Fruit fly (Drosophila melanogaster) whole organism, embryonic: ENCODE data around the gene CG12321.

Source experiments
- Ada2b ChIP-seq: fragments of 200-800 bp; sonication (Bioruptor generic); IDR thresholded peaks from 2 replicates; pipeline ENCODE4 v1.3.6; 2022; ENCODE audit warnings: missing biosample characterization, missing genetic modification characterization
- B-H1 ChIP-seq: fragments of 200-800 bp; sonication (Bioruptor generic); IDR thresholded peaks from 3 replicates; pipeline ENCODE4 v1.3.6; 2022; ENCODE audit warnings: missing biosample characterization, missing genetic modification characterization
- Bteb2 ChIP-seq: fragments of 200-800 bp; sonication (Bioruptor generic); optimal IDR thresholded peaks from 2 replicates; lab custom pipeline; 2016; ENCODE audit warnings: missing biosample characterization, missing genetic modification characterization
- CG12071 ChIP-seq: fragments of 200-800 bp; sonication (Bioruptor generic); optimal IDR thresholded peaks from 3 replicates; lab custom pipeline; 2018; ENCODE audit warnings: missing biosample characterization, mild to moderate bottlenecking, missing genetic modification characterization
- CG12769 ChIP-seq: fragments of 200-800 bp; sonication (Bioruptor generic); optimal IDR thresholded peaks from 2 replicates; lab custom pipeline; 2019; ENCODE audit warnings: missing biosample characterization, mild to moderate bottlenecking, missing genetic modification characterization, moderate library complexity
- CG1529 ChIP-seq: fragments of 200-800 bp; sonication (Bioruptor generic); optimal IDR thresholded peaks from 3 replicates; lab custom pipeline; 2018; ENCODE audit warnings: missing biosample characterization, missing genetic modification characterization
- CG15479 ChIP-seq: fragments of 200-800 bp; sonication (Bioruptor generic); optimal IDR thresholded peaks from 3 replicates; lab custom pipeline; 2019; ENCODE audit warnings: missing biosample characterization, mild to moderate bottlenecking, missing genetic modification characterization, moderate library complexity
- CG1603 ChIP-seq: fragments of 200-800 bp; sonication (Bioruptor generic); optimal IDR thresholded peaks from 2 replicates; lab custom pipeline; 2019; ENCODE audit warnings: missing biosample characterization, mild to moderate bottlenecking, missing genetic modification characterization, moderate library complexity
- CG16815 ChIP-seq: fragments of 200-800 bp; sonication (Bioruptor generic); optimal IDR thresholded peaks from 3 replicates; lab custom pipeline; 2017; ENCODE audit warnings: missing biosample characterization, mild to moderate bottlenecking, missing genetic modification characterization
- CG2712 ChIP-seq: fragments of 200-800 bp; optimal IDR thresholded peaks from 3 replicates; lab custom pipeline; 2019; ENCODE audit warnings: missing biosample characterization, mild to moderate bottlenecking, missing genetic modification characterization, moderate library complexity
- CG30403 ChIP-seq: fragments of 200-800 bp; sonication (Bioruptor generic); optimal IDR thresholded peaks from 3 replicates; lab custom pipeline; 2016; ENCODE audit warnings: missing biosample characterization, missing genetic modification characterization
- CG32532 ChIP-seq: fragments of 200-800 bp; sonication (Bioruptor generic); IDR thresholded peaks from 2 replicates; pipeline ENCODE4 v1.3.6; 2022; ENCODE audit warnings: missing biosample characterization, missing genetic modification characterization
- CG33557 ChIP-seq: fragments of 200-800 bp; sonication (Bioruptor generic); optimal IDR thresholded peaks from 2 replicates; lab custom pipeline; 2019; ENCODE audit warnings: missing biosample characterization, mild to moderate bottlenecking, missing genetic modification characterization, moderate library complexity
- CG42726 ChIP-seq: fragments of 200-800 bp; sonication (Bioruptor generic); IDR thresholded peaks from 2 replicates; pipeline ENCODE4 v1.3.6; 2022; ENCODE audit warnings: missing biosample characterization, missing genetic modification characterization; ENCODE audit not compliant: partially characterized antibody
- CG4730 ChIP-seq: fragments of 200-800 bp; sonication (Bioruptor generic); IDR thresholded peaks from 2 replicates; pipeline ENCODE4 v1.3.6; 2022; ENCODE audit warnings: missing biosample characterization, missing genetic modification characterization
- CG6254 ChIP-seq: fragments of 200-800 bp; sonication (Bioruptor generic); optimal IDR thresholded peaks from 3 replicates; lab custom pipeline; 2017; ENCODE audit warnings: mild to moderate bottlenecking, missing biosample characterization, missing genetic modification reagents, missing genetic modification characterization
- Camta ChIP-seq: fragments of 200-800 bp; sonication (Bioruptor generic); optimal IDR thresholded peaks from 2 replicates; lab custom pipeline; 2016; ENCODE audit warnings: missing biosample characterization, missing genetic modification characterization
- Dfd ChIP-seq, 2 experiments: fragments of >200 bp; optimal IDR thresholded peaks; 2 replicates each; lab custom pipeline; 2017; ENCODE audit warnings: missing biosample characterization in 2 of 2, missing genetic modification characterization in 2 of 2
- Dref ChIP-seq: fragments of 200-800 bp; sonication (Bioruptor generic); IDR thresholded peaks from 2 replicates; pipeline ENCODE4 v1.3.6; 2022; ENCODE audit warnings: missing biosample characterization, missing genetic modification characterization
- Drgx ChIP-seq: fragments of 200-800 bp; sonication (Bioruptor generic); IDR thresholded peaks from 2 replicates; pipeline ENCODE4 v1.3.6; 2022; ENCODE audit warnings: missing biosample characterization, missing genetic modification characterization
- Gug ChIP-seq: fragments of 200-800 bp; sonication (Bioruptor generic); IDR thresholded peaks from 4 replicates; pipeline ENCODE4 v1.3.6; 2022; ENCODE audit warnings: missing biosample characterization, missing genetic modification characterization
- H2.0 ChIP-seq: fragments of 200-800 bp; sonication (Bioruptor generic); IDR thresholded peaks from 2 replicates; pipeline ENCODE4 v1.3.6; 2022; ENCODE audit warnings: missing biosample characterization, missing genetic modification characterization
- HLH4C ChIP-seq: fragments of 200-800 bp; sonication (Bioruptor generic); IDR thresholded peaks from 3 replicates; pipeline ENCODE4 v1.3.6; 2022; ENCODE audit warnings: missing biosample characterization, missing genetic modification characterization; ENCODE audit not compliant: partially characterized antibody
- Hand ChIP-seq: fragments of 200-800 bp; sonication (Bioruptor generic); optimal IDR thresholded peaks from 2 replicates; lab custom pipeline; 2017; ENCODE audit warnings: mild to moderate bottlenecking, missing biosample characterization, missing genetic modification reagents, missing genetic modification characterization
- Kr ChIP-seq: fragments of 200-800 bp; sonication (Bioruptor generic); optimal IDR thresholded peaks from 2 replicates; lab custom pipeline; 2017; ENCODE audit warnings: missing biosample characterization, mild to moderate bottlenecking, missing genetic modification characterization
- Meics ChIP-seq: fragments of 200-800 bp; sonication (Bioruptor generic); optimal IDR thresholded peaks from 2 replicates; lab custom pipeline; 2017; ENCODE audit warnings: missing biosample characterization, mild to moderate bottlenecking, missing genetic modification characterization
- NC2α ChIP-seq: fragments of 200-800 bp; sonication (Bioruptor generic); optimal IDR thresholded peaks from 2 replicates; lab custom pipeline; 2016; ENCODE audit warnings: missing biosample characterization, missing genetic modification characterization
- NfI ChIP-seq: fragments of 200-800 bp; sonication (Bioruptor generic); optimal IDR thresholded peaks from 3 replicates; lab custom pipeline; 2018; ENCODE audit warnings: missing biosample characterization, mild to moderate bottlenecking, missing genetic modification characterization, moderate library complexity
- Optix ChIP-seq: fragments of 200-800 bp; sonication (Bioruptor generic); IDR thresholded peaks from 3 replicates; pipeline ENCODE4 v1.3.6; 2022; ENCODE audit warnings: missing biosample characterization, missing genetic modification characterization
- Six4 ChIP-seq: fragments of 200-800 bp; sonication (Bioruptor generic); optimal IDR thresholded peaks from 2 replicates; lab custom pipeline; 2016; ENCODE audit warnings: missing biosample characterization, missing genetic modification characterization
- Sox102F ChIP-seq: fragments of 200-800 bp; sonication (Bioruptor generic); optimal IDR thresholded peaks from 2 replicates; lab custom pipeline; 2018; ENCODE audit warnings: missing biosample characterization, mild to moderate bottlenecking, missing genetic modification characterization, moderate library complexity
- Trl ChIP-seq, 3 experiments: fragments of >200 bp in 2 of 3; fragments of 200-800 bp in 1 of 3; sonication (Bioruptor generic) in 1 of 3; optimal IDR thresholded peaks; 2 replicates in 1 of 3; 3 replicates in 2 of 3; lab custom pipeline; 2016 to 2017; ENCODE audit warnings: missing biosample characterization in 1 of 3, missing genetic modification characterization in 1 of 3
- ato ChIP-seq: fragments of 200-800 bp; sonication (Bioruptor generic); IDR thresholded peaks from 2 replicates; pipeline ENCODE4 v1.3.6; 2022; ENCODE audit warnings: missing biosample characterization, missing genetic modification characterization; ENCODE audit not compliant: partially characterized antibody
- cad ChIP-seq: fragments of >200 bp; optimal IDR thresholded peaks from 2 replicates; lab custom pipeline; 2017; ENCODE audit warnings: missing biosample characterization, missing genetic modification characterization
- crol ChIP-seq: fragments of 200-800 bp; sonication (Bioruptor generic); IDR thresholded peaks from 2 replicates; pipeline ENCODE4 v1.3.6; 2022; ENCODE audit warnings: missing biosample characterization, missing genetic modification characterization
- hb ChIP-seq: fragments of 200-800 bp; sonication (Bioruptor generic); IDR thresholded peaks from 3 replicates; pipeline ENCODE4 v1.3.6; 2022; ENCODE audit warnings: missing biosample characterization, missing genetic modification characterization; ENCODE audit not compliant: partially characterized antibody
- hbn ChIP-seq: fragments of 200-800 bp; sonication (Bioruptor generic); IDR thresholded peaks from 2 replicates; pipeline ENCODE4 v1.3.6; 2022; ENCODE audit warnings: missing biosample characterization, missing genetic modification characterization; ENCODE audit not compliant: partially characterized antibody
- ind ChIP-seq: fragments of 200-800 bp; sonication (Bioruptor generic); optimal IDR thresholded peaks from 3 replicates; lab custom pipeline; 2016; ENCODE audit warnings: missing biosample characterization, missing genetic modification characterization
- ken ChIP-seq: fragments of 200-800 bp; sonication (Bioruptor generic); IDR thresholded peaks from 3 replicates; pipeline ENCODE4 v1.3.6; 2022; ENCODE audit warnings: missing biosample characterization, missing genetic modification characterization
- knrl ChIP-seq: fragments of 200-800 bp; sonication (Bioruptor generic); IDR thresholded peaks from 3 replicates; pipeline ENCODE4 v1.3.6; 2022; ENCODE audit warnings: missing biosample characterization, missing genetic modification characterization; ENCODE audit not compliant: partially characterized antibody
- lilli ChIP-seq: fragments of 200-800 bp; sonication (Bioruptor generic); optimal IDR thresholded peaks from 3 replicates; lab custom pipeline; 2016; ENCODE audit warnings: missing biosample characterization, missing genetic modification characterization
- lov ChIP-seq, 2 experiments: fragments of 200-800 bp in 1 of 2; fragments of >200 bp in 1 of 2; sonication (Bioruptor generic) in 1 of 2; IDR thresholded peaks in 1 of 2; optimal IDR thresholded peaks in 1 of 2; 2 replicates in 1 of 2; 3 replicates in 1 of 2; pipeline versions ENCODE4 v1.3.6 to Lab custom; 2017 to 2022; ENCODE audit warnings: missing biosample characterization in 1 of 2, missing genetic modification characterization in 1 of 2
- psq ChIP-seq: fragments of 200-800 bp; sonication (Bioruptor generic); optimal IDR thresholded peaks from 2 replicates; lab custom pipeline; 2017; ENCODE audit warnings: missing biosample characterization, missing genetic modification characterization
- sc ChIP-seq, 3 experiments: fragments of >200 bp in 2 of 3; fragments of 200-800 bp in 1 of 3; sonication (Bioruptor generic) in 1 of 3; optimal IDR thresholded peaks; 2 replicates in 2 of 3; 3 replicates in 1 of 3; lab custom pipeline; 2017; ENCODE audit warnings: mild to moderate bottlenecking in 1 of 3, missing biosample characterization in 1 of 3, missing genetic modification characterization in 1 of 3, missing genetic modification reagents in 1 of 3
- sima ChIP-seq: fragments of 200-800 bp; sonication (Bioruptor generic); optimal IDR thresholded peaks from 2 replicates; lab custom pipeline; 2016; ENCODE audit warnings: missing biosample characterization, missing genetic modification characterization
- vvl ChIP-seq: fragments of 200-800 bp; sonication (Bioruptor generic); IDR thresholded peaks from 2 replicates; pipeline ENCODE4 v1.3.6; 2022; ENCODE audit warnings: missing biosample characterization, missing genetic modification characterization

The CG12321 gene

DNA sequence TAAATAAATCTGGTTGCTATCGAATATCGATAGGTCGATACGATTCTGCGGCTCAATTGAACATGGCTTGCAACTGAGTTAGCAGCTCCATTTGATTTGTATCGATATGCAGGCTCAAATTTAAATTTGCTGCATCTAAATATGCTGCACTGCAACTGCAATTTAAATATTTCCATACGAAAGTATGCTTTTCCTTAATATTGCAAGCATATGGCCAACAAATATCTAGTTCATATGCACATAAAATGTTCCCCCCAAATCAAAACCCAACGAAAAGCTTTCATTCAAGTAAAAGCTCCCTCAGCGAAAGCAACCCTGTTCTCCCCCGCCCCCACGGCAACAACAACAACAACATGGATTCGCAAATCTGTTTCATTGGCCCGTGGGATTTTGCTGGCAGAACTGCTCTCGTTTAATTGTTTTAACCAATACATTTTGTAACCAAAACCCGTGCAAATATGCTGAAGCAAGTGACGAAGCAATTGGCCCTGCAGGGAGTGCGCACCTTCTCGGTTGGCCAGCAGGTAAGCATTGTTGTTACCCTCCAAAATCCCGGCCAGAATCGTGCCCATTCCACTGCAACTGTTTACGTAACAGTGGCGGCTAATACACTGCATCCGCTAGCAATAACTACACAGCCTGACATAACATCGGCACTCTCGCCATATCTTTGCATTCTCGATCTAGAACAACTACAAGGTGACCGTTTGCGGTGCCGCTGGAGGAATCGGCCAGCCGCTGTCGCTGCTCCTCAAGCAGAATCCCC, 37.7 kb upstream of the CG12321 start, which contains the start of the genes CG7168 and Mdh2 (continued):
- TF ChIP-seq CG2712: peak; percentile 13
- TF ChIP-seq CG42726: peak; percentile 79
- peak; percentile 91 for TF ChIP-seq ato (GFP tag; lab: Robert Waterston, UW)
- peak; percentile 32 for TF ChIP-seq lilli (GFP tag; lab: Kevin White, UChicago)
- TF ChIP-seq CG12071 (GFP tag; lab: Kevin White, UChicago): no peak
- TF ChIP-seq Bteb2 (GFP tag; lab: Kevin White, UChicago): no peak
- peak; percentile 35; the same call in 1 of the 2 replicates for TF ChIP-seq crol (GFP tag; lab: Robert Waterston, UW)
- no peak for TF ChIP-seq sima (GFP tag; lab: Kevin White, UChicago)
- TF ChIP-seq HLH4C: peak; percentile 94
- no peak for TF ChIP-seq Ada2b (GFP tag; lab: Robert Waterston, UW)
- no peak for TF ChIP-seq CG1529 (GFP tag; lab: Kevin White, UChicago)
- no peak for TF ChIP-seq Camta (GFP tag; lab: Kevin White, UChicago)
- TF ChIP-seq CG30403 (GFP tag; lab: Kevin White, UChicago): peak; percentile 7
- no peak for TF ChIP-seq Dfd (GFP tag; optimal IDR thresholded peaks at IDR 0.05; lab: Kevin White, UChicago)
- TF ChIP-seq Drgx (GFP tag; lab: Robert Waterston, UW): no peak
- TF ChIP-seq hb (GFP tag; lab: Robert Waterston, UW): peak; percentile 82
- TF ChIP-seq NC2α (GFP tag; lab: Kevin White, UChicago): no peak
- TF ChIP-seq CG12769 (tag; lab: Kevin White, UChicago): peak; percentile 69
- TF ChIP-seq cad (GFP tag; lab: Kevin White, UChicago): no peak
- TF ChIP-seq, all 482 proteins: peak for 100

DNA sequence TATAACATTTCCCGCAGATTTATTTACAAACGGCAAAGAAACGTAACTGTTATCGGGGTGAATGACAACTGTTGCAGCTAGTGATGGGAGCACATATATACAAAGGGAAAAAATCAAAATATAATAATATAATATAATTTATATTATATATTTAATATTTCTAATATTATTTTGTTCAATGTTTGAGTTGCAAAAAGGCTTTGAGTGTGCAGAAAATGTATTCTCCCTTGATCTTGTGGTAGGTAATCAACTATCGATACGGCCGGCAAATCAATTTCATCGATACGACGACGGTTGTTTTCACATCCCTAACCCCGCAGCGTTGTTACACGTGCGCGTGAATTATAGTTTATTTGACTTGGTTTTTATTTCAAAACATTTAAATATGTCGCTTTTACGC, 34.9 kb upstream of the CG12321 start, which contains the start of the genes mTerf5 and Non3:
Gene mTerf5 (minus strand): TSS at position 249 of the 400 bp plus-strand sequence.
Gene Non3 (plus strand): TSS at position 289 of the 400 bp plus-strand sequence.
- TF ChIP-seq H2.0 (GFP tag; lab: Robert Waterston, UW): no peak
- no peak for TF ChIP-seq lov (optimal IDR thresholded peaks at IDR 0.05; lab: Kevin White, UChicago)
- TF ChIP-seq lov (GFP tag; IDR thresholded peaks at IDR 0.05; lab: Robert Waterston, UW): no peak
- peak; percentile 37; the same call in 1 of the 3 replicates for TF ChIP-seq Optix (GFP tag; lab: Robert Waterston, UW)
- TF ChIP-seq CG6254 (GFP tag; lab: Kevin White, UChicago): peak; percentile 43
- peak; percentile 41 for TF ChIP-seq psq
- TF ChIP-seq hbn (GFP tag; lab: Robert Waterston, UW): peak; percentile 83
- TF ChIP-seq Gug: peak; percentile 56; the same call in 2 of the 4 replicates
- no peak for TF ChIP-seq Trl (optimal IDR thresholded peaks at IDR 0.05; lab: Kevin White, UChicago)
- TF ChIP-seq Trl (GFP tag; optimal IDR thresholded peaks at IDR 0.05; lab: Kevin White, UChicago): no peak
- no peak for TF ChIP-seq Hand (GFP tag; lab: Kevin White, UChicago)
- TF ChIP-seq knrl (GFP tag; lab: Robert Waterston, UW): peak; percentile 92
- TF ChIP-seq sc (optimal IDR thresholded peaks at IDR 0.05; lab: Kevin White, UChicago): no peak
- peak; percentile 34 for TF ChIP-seq sc (GFP tag; optimal IDR thresholded peaks at IDR 0.05; lab: Kevin White, UChicago)
- TF ChIP-seq CG1603 (tag; lab: Kevin White, UChicago): no peak
- TF ChIP-seq Dref (GFP tag; lab: Robert Waterston, UW): peak; percentile 77
- peak; percentile 64 for TF ChIP-seq Sox102F (GFP tag; lab: Kevin White, UChicago)
- peak; percentile 69 for TF ChIP-seq NfI (GFP tag; lab: Kevin White, UChicago)
- TF ChIP-seq Bteb2 (GFP tag; lab: Kevin White, UChicago): no peak
- no peak for TF ChIP-seq B-H1 (GFP tag; lab: Robert Waterston, UW)
- no peak for TF ChIP-seq CG15479 (GFP tag; lab: Kevin White, UChicago)
- peak; percentile 21; the same call in 1 of the 2 replicates for TF ChIP-seq CG4730
- peak; percentile 17 for TF ChIP-seq CG16815 (GFP tag; lab: Kevin White, UChicago)
- no peak for TF ChIP-seq Kr
- peak; percentile 49; the same call in 1 of the 2 replicates for TF ChIP-seq CG32532 (GFP tag; lab: Robert Waterston, UW)
- TF ChIP-seq CG33557 (GFP tag; lab: Kevin White, UChicago): peak; percentile 47
- peak; percentile 51 for TF ChIP-seq Six4
- TF ChIP-seq vvl (GFP tag; lab: Robert Waterston, UW): peak; percentile 66
- peak; percentile 68 for TF ChIP-seq ind
- TF ChIP-seq ken (GFP tag; lab: Robert Waterston, UW): peak; percentile 45; the same call in 1 of the 3 replicates
- peak; percentile 65 for TF ChIP-seq Meics (GFP tag; lab: Kevin White, UChicago)
